Worm (Caenorhabditis elegans): ENCODE data around the gene rpac-19.

rpac-19 gene

DNA sequence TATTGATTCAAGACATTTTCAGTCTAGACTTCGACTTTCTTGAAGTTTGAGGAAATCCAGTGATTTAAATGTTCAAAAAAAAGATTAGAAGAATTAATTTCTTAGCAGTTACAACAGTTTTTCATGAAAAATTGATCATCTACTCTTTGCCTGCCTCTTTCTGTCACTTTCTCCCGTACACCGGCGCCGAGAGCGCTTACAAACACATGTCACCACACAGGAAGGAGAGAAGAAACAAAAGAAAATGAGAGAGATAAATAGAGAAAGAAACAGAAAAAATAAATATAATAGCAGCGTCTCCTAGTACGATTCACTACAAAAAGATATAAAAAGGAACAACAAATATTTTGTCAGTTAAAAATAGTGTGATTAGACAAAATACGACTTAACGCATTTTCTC lies 37.0 kb upstream of the rpac-19 start (continued):
- TF ChIP-seq nhr-11 (tag; optimal IDR thresholded peaks at IDR 0.05), result no peak
- TF ChIP-seq lim-7 (GFP tag; IDR thresholded peaks at IDR 0.05), result no peak
- TF ChIP-seq ZK337.2 (GFP tag; IDR thresholded peaks at IDR 0.05), result no peak

DNA sequence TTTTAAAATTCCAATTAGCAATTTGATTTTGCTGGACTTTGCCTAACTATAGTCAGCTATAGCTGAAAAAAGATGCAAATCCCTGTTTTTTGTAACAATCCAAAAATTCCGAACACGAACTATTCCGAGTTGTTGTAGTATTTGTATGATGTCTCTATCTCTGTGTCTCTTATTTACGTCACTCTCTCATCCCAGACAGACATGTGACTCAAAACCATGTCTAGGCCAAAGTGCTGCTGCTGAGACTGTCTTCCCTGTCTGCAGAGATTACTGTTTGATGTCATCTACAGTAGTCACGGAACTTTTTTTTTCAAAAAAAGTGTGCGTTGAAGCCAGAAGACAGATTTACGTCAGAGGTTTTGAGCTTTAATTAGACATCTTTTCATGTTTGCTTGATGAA lies 36.6 kb upstream of the rpac-19 start:
- TF ChIP-seq vab-7 (GFP tag; IDR thresholded peaks at IDR 0.05) (no peak), pha-4 (GFP tag; IDR thresholded peaks at IDR 0.05) (no peak), pha-4 (tag; optimal IDR thresholded peaks at IDR 0.05) (no peak), F44E2.7 (GFP tag; IDR thresholded peaks at IDR 0.05) (no peak), snpc-4 (tag; optimal IDR thresholded peaks at IDR 0.05) (no peak), daf-16 (GFP tag; optimal IDR thresholded peaks at IDR 0.05) (no peak), daf-16 (tag; optimal IDR thresholded peaks at IDR 0.05) (peak; percentile 59), mxl-3 (GFP tag; optimal IDR thresholded peaks at IDR 0.05) (no peak), dve-1 (tag; optimal IDR thresholded peaks at IDR 0.05; ENCODE audit: insufficient read depth) (peak; percentile 10), ZK546.5 (tag; optimal IDR thresholded peaks at IDR 0.05) (no peak), hlh-11 (tag; optimal IDR thresholded peaks at IDR 0.05) (peak; percentile 17), T20F7.1 (GFP tag; optimal IDR thresholded peaks at IDR 0.05) (no peak), pqm-1 (tag; optimal IDR thresholded peaks at IDR 0.05) (no peak), daf-8 (GFP tag; IDR thresholded peaks at IDR 0.05) (no peak), lsy-2 (tag; optimal IDR thresholded peaks at IDR 0.05) (no peak), nhr-6 (tag; optimal IDR thresholded peaks at IDR 0.05) (peak; percentile 55), spr-3 (GFP tag; optimal IDR thresholded peaks at IDR 0.05) (no peak), sdz-12 (GFP tag; optimal IDR thresholded peaks at IDR 0.05) (no peak), nhr-11 (tag; optimal IDR thresholded peaks at IDR 0.05) (no peak), dmd-6 (GFP tag; IDR thresholded peaks at IDR 0.05) (peak; percentile 53), nhr-25 (tag; optimal IDR thresholded peaks at IDR 0.05; ENCODE audit: borderline replicate concordance, insufficient read depth) (no peak), skn-1 (tag; optimal IDR thresholded peaks at IDR 0.05) (no peak), T26A8.4 (GFP tag; IDR thresholded peaks at IDR 0.05) (no peak), unc-39 (tag; optimal IDR thresholded peaks at IDR 0.05) (no peak), arid-1 (GFP tag; conservative IDR thresholded peaks at IDR 0.05) (0 out of 2 replicates have a peak, but pooled peaks have one; percentile 11), ceh-32 (tag; optimal IDR thresholded peaks at IDR 0.05; ENCODE audit: poor library complexity) (no peak), mep-1 (tag; optimal IDR thresholded peaks at IDR 0.05) (no peak), aly-2 (tag; optimal IDR thresholded peaks at IDR 0.05) (no peak), Y5F2A.4 (GFP tag; optimal IDR thresholded peaks at IDR 0.05) (no peak), tag-97 (GFP tag; IDR thresholded peaks at IDR 0.05) (no peak), hlh-30 (tag; optimal IDR thresholded peaks at IDR 0.05; ENCODE audit: insufficient read depth) (peak; percentile 81), F37D6.2 (tag; optimal IDR thresholded peaks at IDR 0.05) (no peak), dpl-1 (GFP tag; optimal IDR thresholded peaks at IDR 0.05) (no peak), daf-19 (GFP tag; conservative IDR thresholded peaks at IDR 0.05) (no peak), zip-2 (tag; optimal IDR thresholded peaks at IDR 0.05) (no peak), lir-3 (tag; optimal IDR thresholded peaks at IDR 0.05) (no peak), attf-4 (tag; optimal IDR thresholded peaks at IDR 0.05) (no peak), mes-2 (tag; optimal IDR thresholded peaks at IDR 0.05; ENCODE audit: poor library complexity, severe bottlenecking) (peak; percentile 35), nhr-42 (GFP tag; IDR thresholded peaks at IDR 0.05) (0 out of 2 replicates have a peak, but pooled peaks have one; percentile 47), saeg-2 (GFP tag; IDR thresholded peaks at IDR 0.05) (no peak), zag-1 (tag; optimal IDR thresholded peaks at IDR 0.05) (no peak), duxl-1 (tag; optimal IDR thresholded peaks at IDR 0.05; ENCODE audit: poor library complexity) (no peak), lim-7 (GFP tag; IDR thresholded peaks at IDR 0.05) (no peak), lin-1 (GFP tag; IDR thresholded peaks at IDR 0.05) (no peak)

All from whole organism, L4 larva.